Fruit fly (Drosophila melanogaster): Measurements from ENCODE around the gene CG4098.
A peak's percentile ranks its signal among the peaks of the same experiment; 100 is the strongest.

The CG4098 gene

dm6 chr3L:16612152-16612551, 3.0 kb upstream of the CG4098 start, which contains the start of gene CG4101 (continued):
- TF ChIP-seq CG17612 (GFP tag; IDR thresholded peaks at IDR 0.05) (no peak), CG6654 (GFP tag; optimal IDR thresholded peaks at IDR 0.05) (no peak), CG6765 (GFP tag; optimal IDR thresholded peaks at IDR 0.05) (peak; percentile 54), CG4404 (GFP tag; IDR thresholded peaks at IDR 0.05) (peak; percentile 57), CG17186 (GFP tag; optimal IDR thresholded peaks at IDR 0.05) (no peak), CG17829 (tag; optimal IDR thresholded peaks at IDR 0.05) (peak; percentile 76), ase (GFP tag; IDR thresholded peaks at IDR 0.05) (peak; percentile 82), grau (tag; optimal IDR thresholded peaks at IDR 0.05) (peak; percentile 83), Mrtf (GFP tag; IDR thresholded peaks at IDR 0.05) (peak; percentile 68), CG16813 (GFP tag; IDR thresholded peaks at IDR 0.05; ENCODE audit: partially characterized antibody) (peak; percentile 75), fd64A (GFP tag; optimal IDR thresholded peaks at IDR 0.05) (no peak), Mad (GFP tag; optimal IDR thresholded peaks at IDR 0.05) (peak; percentile 59), z (GFP tag; IDR thresholded peaks at IDR 0.05) (no peak), otp (GFP tag; IDR thresholded peaks at IDR 0.05) (peak; percentile 66; the same call in 2 of the 3 replicates), gsb-n (tag; optimal IDR thresholded peaks at IDR 0.05) (peak; percentile 60), lbe (GFP tag; optimal IDR thresholded peaks at IDR 0.05) (peak; percentile 78), Taf1 (GFP tag; IDR thresholded peaks at IDR 0.05) (peak; percentile 75), fu2 (GFP tag; optimal IDR thresholded peaks at IDR 0.05) (peak; percentile 78), CG17385 (GFP tag; optimal IDR thresholded peaks at IDR 0.05) (peak; percentile 62), en (GFP tag; optimal IDR thresholded peaks at IDR 0.05) (peak; percentile 47), bowl (GFP tag; IDR thresholded peaks at IDR 0.05) (no peak), Doc3 (GFP tag; IDR thresholded peaks at IDR 0.05; ENCODE audit: partially characterized antibody) (peak; percentile 91), Hr78 (GFP tag; optimal IDR thresholded peaks at IDR 0.05) (no peak), disco-r (GFP tag; optimal IDR thresholded peaks at IDR 0.05) (peak; percentile 58), Dp (GFP tag; optimal IDR thresholded peaks at IDR 0.05) (peak; percentile 39), gro (GFP tag; optimal IDR thresholded peaks at IDR 0.05) (peak; percentile 83), CG2129 (GFP tag; IDR thresholded peaks at IDR 0.05; ENCODE audit: partially characterized antibody) (peak; percentile 77), sens (GFP tag) (peak; percentile 98), tap (tag; optimal IDR thresholded peaks at IDR 0.05) (peak; percentile 61), CG13296 (GFP tag; optimal IDR thresholded peaks at IDR 0.05) (peak; percentile 77), chn (GFP tag; optimal IDR thresholded peaks at IDR 0.05) (peak; percentile 82), CTCF (GFP tag; optimal IDR thresholded peaks at IDR 0.05) (peak; percentile 29), CG14965 (GFP tag; optimal IDR thresholded peaks at IDR 0.05; ENCODE audit: borderline replicate concordance) (no peak), tna (GFP tag; IDR thresholded peaks at IDR 0.05; ENCODE audit: partially characterized antibody) (no peak), slbo (GFP tag; IDR thresholded peaks at IDR 0.05) (peak; percentile 89), CG5953 (GFP tag; IDR thresholded peaks at IDR 0.05) (no peak), CG7786 (GFP tag; optimal IDR thresholded peaks at IDR 0.05) (peak; percentile 76), unpg (GFP tag; optimal IDR thresholded peaks at IDR 0.05) (peak; percentile 84), CG1602 (GFP tag; optimal IDR thresholded peaks at IDR 0.05) (peak; percentile 80), danr (GFP tag; IDR thresholded peaks at IDR 0.05) (peak; percentile 57), Awh (GFP tag; IDR thresholded peaks at IDR 0.05) (no peak), Sox100B (GFP tag; optimal IDR thresholded peaks at IDR 0.05) (peak; percentile 64), CG33213 (GFP tag; optimal IDR thresholded peaks at IDR 0.05) (peak; percentile 73), maf-S (GFP tag; optimal IDR thresholded peaks at IDR 0.05) (peak; percentile 74), CG16815 (GFP tag; optimal IDR thresholded peaks at IDR 0.05) (peak; percentile 33), CG1832 (GFP tag; optimal IDR thresholded peaks at IDR 0.05) (no peak), run (tag; optimal IDR thresholded peaks at IDR 0.05) (peak; percentile 41), insv (GFP tag; optimal IDR thresholded peaks at IDR 0.05) (peak in 1 of 2 experiments; percentile 44), pb (GFP tag; optimal IDR thresholded peaks at IDR 0.05) (peak; percentile 27), CrebB (tag; optimal IDR thresholded peaks at IDR 0.05) (peak; percentile 51), Lhr (GFP tag; optimal IDR thresholded peaks at IDR 0.05) (peak; percentile 61), NC2β (GFP tag; optimal IDR thresholded peaks at IDR 0.05) (peak; percentile 73)
